Worm (Caenorhabditis elegans) whole organism, L3 larva: ENCODE measurements around the gene asb-2.

Source experiments
- R02D3.7 ChIP-seq: fragments of 150-350 bp; optimal IDR thresholded peaks from 2 replicates; lab custom pipeline; 2014; ENCODE audit warnings: missing biosample characterization, missing genetic modification characterization
- ama-1 ChIP-seq: fragments of 150-350 bp; optimal IDR thresholded peaks from 2 replicates; lab custom pipeline; 2018
- ceh-16 ChIP-seq: sonication (generic microtip); optimal IDR thresholded peaks from 2 replicates; lab custom pipeline; 2017; ENCODE audit warnings: missing biosample characterization, missing genetic modification characterization
- ceh-28 ChIP-seq: fragments of 150-350 bp; optimal IDR thresholded peaks from 2 replicates; lab custom pipeline; 2014; ENCODE audit warnings: missing biosample characterization, missing genetic modification reagents, missing genetic modification characterization
- ceh-9 ChIP-seq: sonication (generic microtip); optimal IDR thresholded peaks from 2 replicates; lab custom pipeline; 2018; ENCODE audit warnings: missing biosample characterization, missing genetic modification characterization
- elt-2 ChIP-seq: sonication (generic microtip); optimal IDR thresholded peaks from 2 replicates; lab custom pipeline; 2016; ENCODE audit warnings: missing genetic modification reagents, mild to moderate bottlenecking, missing genetic modification characterization, missing compliant biosample characterization
- hmg-11 ChIP-seq: sonication (generic microtip); optimal IDR thresholded peaks from 2 replicates; lab custom pipeline; 2016; ENCODE audit warnings: missing genetic modification characterization, missing compliant biosample characterization
- jun-1 ChIP-seq: fragments of 150-350 bp; optimal IDR thresholded peaks from 2 replicates; lab custom pipeline; 2014; ENCODE audit warnings: missing biosample characterization, missing genetic modification reagents, missing genetic modification characterization
- lin-39 ChIP-seq: fragments of 150-350 bp; optimal IDR thresholded peaks from 2 replicates; lab custom pipeline; 2018; ENCODE audit warnings: missing biosample characterization, missing genetic modification reagents, missing genetic modification characterization
- lsy-12 ChIP-seq: sonication (generic microtip); optimal IDR thresholded peaks from 2 replicates; lab custom pipeline; 2016; ENCODE audit warnings: mild to moderate bottlenecking, missing genetic modification characterization, missing compliant biosample characterization
- nfya-1 ChIP-seq: sonication (generic microtip); optimal IDR thresholded peaks from 2 replicates; lab custom pipeline; 2017; ENCODE audit warnings: missing genetic modification characterization, mild to moderate bottlenecking, missing compliant biosample characterization, antibody characterized with exemption, moderate library complexity; ENCODE audit not compliant: insufficient read depth
- nhr-11 ChIP-seq: fragments of 150-350 bp; optimal IDR thresholded peaks from 2 replicates; lab custom pipeline; 2014; ENCODE audit warnings: missing biosample characterization, missing genetic modification characterization
- nhr-12 ChIP-seq: fragments of 150-350 bp; optimal IDR thresholded peaks from 2 replicates; lab custom pipeline; 2014; ENCODE audit warnings: missing biosample characterization, missing genetic modification characterization
- nhr-23 ChIP-seq: fragments of 150-350 bp; optimal IDR thresholded peaks from 2 replicates; lab custom pipeline; 2014; ENCODE audit warnings: missing biosample characterization, missing genetic modification reagents, missing genetic modification characterization
- nhr-25 ChIP-seq: sonication (generic microtip); optimal IDR thresholded peaks from 2 replicates; lab custom pipeline; 2017; ENCODE audit warnings: missing biosample characterization, missing genetic modification characterization
- nhr-28 ChIP-seq: fragments of 150-350 bp; optimal IDR thresholded peaks from 2 replicates; lab custom pipeline; 2014; ENCODE audit warnings: missing biosample characterization, missing genetic modification characterization
- nhr-43 ChIP-seq: sonication (generic microtip); optimal IDR thresholded peaks from 2 replicates; lab custom pipeline; 2016; ENCODE audit warnings: mild to moderate bottlenecking, missing genetic modification characterization, missing compliant biosample characterization; ENCODE audit not compliant: poor library complexity, severe bottlenecking
- nhr-67 ChIP-seq: fragments of 150-350 bp; optimal IDR thresholded peaks from 2 replicates; lab custom pipeline; 2014; ENCODE audit warnings: missing biosample characterization, missing genetic modification characterization
- nhr-76 ChIP-seq: fragments of 150-350 bp; sonication (generic microtip); optimal IDR thresholded peaks from 5 replicates; lab custom pipeline; 2014; ENCODE audit warnings: missing biosample characterization, missing genetic modification characterization
- pha-4 ChIP-seq: fragments of 150-350 bp; optimal IDR thresholded peaks from 2 replicates; lab custom pipeline; 2014; ENCODE audit warnings: missing biosample characterization, missing genetic modification reagents, missing genetic modification characterization
- pqm-1 ChIP-seq: fragments of 150-350 bp; optimal IDR thresholded peaks from 2 replicates; lab custom pipeline; 2017; ENCODE audit warnings: missing biosample characterization, missing genetic modification characterization, inconsistent platforms
- skn-1 ChIP-seq: fragments of 150-350 bp; optimal IDR thresholded peaks from 2 replicates; lab custom pipeline; 2014; ENCODE audit warnings: missing biosample characterization, missing genetic modification characterization
- snpc-4 ChIP-seq: fragments of 150-350 bp; optimal IDR thresholded peaks from 2 replicates; lab custom pipeline; 2014; ENCODE audit warnings: missing biosample characterization, missing genetic modification characterization
- tbx-2 ChIP-seq: sonication (generic microtip); optimal IDR thresholded peaks from 2 replicates; lab custom pipeline; 2016; ENCODE audit warnings: mild to moderate bottlenecking, missing genetic modification characterization, missing compliant biosample characterization
- unc-39 ChIP-seq: sonication (generic microtip); optimal IDR thresholded peaks from 4 replicates; lab custom pipeline; 2017; ENCODE audit warnings: missing biosample characterization, missing genetic modification characterization
- unc-62 ChIP-seq: fragments of 150-350 bp; sonication (generic microtip); optimal IDR thresholded peaks from 4 replicates; lab custom pipeline; 2014; ENCODE audit warnings: missing biosample characterization, missing genetic modification reagents, missing genetic modification characterization
- zag-1 ChIP-seq: fragments of 150-350 bp; optimal IDR thresholded peaks from 2 replicates; lab custom pipeline; 2014; ENCODE audit warnings: missing biosample characterization, missing genetic modification characterization
- ztf-11 ChIP-seq: fragments of 150-350 bp; optimal IDR thresholded peaks from 2 replicates; lab custom pipeline; 2014; ENCODE audit warnings: missing biosample characterization, missing genetic modification characterization
- ztf-4 ChIP-seq: fragments of 150-350 bp; optimal IDR thresholded peaks from 2 replicates; lab custom pipeline; 2014; ENCODE audit warnings: missing biosample characterization, missing genetic modification characterization

Gene asb-2

ce11 chrX:4488807-4489336 is 19.3 kb downstream of the asb-2 start, which contains the start of gene ncr-1:
TSS of gene ncr-1 (minus strand) at chrX:4488857.
- TF ChIP-seq ztf-4 (tag; lab: Kevin White, UChicago), result no peak
- TF ChIP-seq lin-39 (tag; lab: Kevin White, UChicago), result peak; percentile 13

- TF ChIP-seq unc-39 (tag; lab: Kevin White, UChicago) (no peak), nfya-1 (tag; lab: Kevin White, UChicago) (peak; percentile 45), nhr-11 (peak; percentile 71)
These were observed 20.8 kb downstream of the asb-2 start for ce11 chrX:4490400-4490799.

- no peak for TF ChIP-seq nhr-76 (tag; lab: Kevin White, UChicago)
- peak; percentile 74 for TF ChIP-seq pha-4 (tag; lab: Kevin White, UChicago)
- TF ChIP-seq pqm-1 (tag; lab: Kevin White, UChicago), result peak; percentile 8
These were observed 22.6 kb downstream of the asb-2 start, which contains the start of gene F46H6.5 for ce11 chrX:4492199-4492598. TSS of gene F46H6.5 (minus strand) at chrX:4492208.

ce11 chrX:4493439-4494006 is 24.0 kb downstream of the asb-2 start:
- TF ChIP-seq snpc-4 (tag; lab: Kevin White, UChicago) (no peak), nhr-28 (no peak), nhr-23 (tag; lab: Kevin White, UChicago) (peak; percentile 30), lsy-12 (tag; lab: Kevin White, UChicago) (no peak), ceh-28 (tag; lab: Kevin White, UChicago) (no peak)

- no peak for TF ChIP-seq ceh-9
- no peak for TF ChIP-seq nhr-11
- no peak for TF ChIP-seq R02D3.7
- no peak for TF ChIP-seq ztf-11
- no peak for TF ChIP-seq ztf-4 (tag; lab: Kevin White, UChicago)
- no peak for TF ChIP-seq hmg-11 (tag; lab: Kevin White, UChicago)
- no peak for TF ChIP-seq pqm-1 (tag; lab: Kevin White, UChicago)
- TF ChIP-seq nhr-25 (tag; lab: Kevin White, UChicago), result no peak
- TF ChIP-seq nhr-23 (tag; lab: Kevin White, UChicago), result peak; percentile 56
- TF ChIP-seq nhr-67 (tag; lab: Kevin White, UChicago), result no peak
- TF ChIP-seq unc-39 (tag; lab: Kevin White, UChicago), result no peak
- TF ChIP-seq ama-1, result peak; percentile 64
- TF ChIP-seq nhr-43 (tag; lab: Kevin White, UChicago), result no peak
- TF ChIP-seq ceh-28 (tag; lab: Kevin White, UChicago), result no peak
These were observed 26.4 kb downstream of the asb-2 start for ce11 chrX:4495814-4496567.

ce11 chrX:4498078-4498477 is 28.5 kb downstream of the asb-2 start:
- peak; percentile 76 for TF ChIP-seq pha-4 (tag; lab: Kevin White, UChicago)
- TF ChIP-seq zag-1 (tag; lab: Kevin White, UChicago), result no peak
- peak; percentile 81 for TF ChIP-seq pqm-1 (tag; lab: Kevin White, UChicago)
- no peak for TF ChIP-seq unc-62
- peak; percentile 25 for TF ChIP-seq jun-1 (tag; lab: Kevin White, UChicago)
- TF ChIP-seq tbx-2 (tag; lab: Kevin White, UChicago), result no peak
- TF ChIP-seq elt-2 (tag; lab: Kevin White, UChicago), result peak; percentile 87
- TF ChIP-seq skn-1 (tag; lab: Kevin White, UChicago), result peak; percentile 9

ce11 chrX:4498478-4498877 is 28.9 kb downstream of the asb-2 start:
- TF ChIP-seq ceh-16 (tag; lab: Kevin White, UChicago) (no peak), nhr-25 (tag; lab: Kevin White, UChicago) (peak; percentile 12), nhr-12 (tag; lab: Kevin White, UChicago) (no peak), nhr-43 (tag; lab: Kevin White, UChicago) (peak; percentile 12), nhr-23 (tag; lab: Kevin White, UChicago) (peak; percentile 29)
